Fruit fly (Drosophila melanogaster): ENCODE data around the gene Ste12DOR.
A peak's percentile ranks its signal among the peaks of the same experiment; 100 is the strongest.

Gene Ste12DOR

DNA sequence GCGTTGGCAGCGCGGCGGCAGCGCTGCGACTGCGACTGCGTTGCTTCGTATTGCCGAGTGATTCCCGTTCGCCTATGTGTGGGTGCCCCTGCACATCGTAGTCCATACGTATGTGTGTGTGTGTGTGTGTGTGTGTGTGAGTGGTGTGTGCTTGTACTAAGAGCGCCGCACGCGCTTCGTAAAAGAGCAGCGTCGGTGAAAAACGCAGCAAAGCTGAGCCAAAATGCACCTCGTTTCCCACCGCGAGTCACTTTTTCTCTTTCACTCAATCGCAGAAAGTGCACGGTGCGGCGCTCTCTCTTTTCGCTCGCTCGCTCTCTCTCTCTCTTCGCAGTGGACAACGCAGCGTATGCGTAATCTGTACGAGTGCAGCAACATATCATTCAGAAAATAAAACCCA lies 13.5 kb upstream of the Ste12DOR start:
- TF ChIP-seq CG34406 (GFP tag; optimal IDR thresholded peaks at IDR 0.05) (no peak), CG10669 (GFP tag; optimal IDR thresholded peaks at IDR 0.05) (peak; percentile 40), CG8319 (GFP tag; optimal IDR thresholded peaks at IDR 0.05) (no peak), dac (GFP tag; optimal IDR thresholded peaks at IDR 0.05) (peak; percentile 30), fkh (GFP tag; optimal IDR thresholded peaks at IDR 0.05) (no peak), CG6163 (GFP tag; IDR thresholded peaks at IDR 0.05) (peak; percentile 82; the same call in 2 of the 3 replicates), CG8119 (GFP tag; IDR thresholded peaks at IDR 0.05) (peak; percentile 77), CG11762 (GFP tag; optimal IDR thresholded peaks at IDR 0.05; ENCODE audit: insufficient read depth) (no peak), achi (GFP tag; optimal IDR thresholded peaks at IDR 0.05) (peak; percentile 3), vri (GFP tag; optimal IDR thresholded peaks at IDR 0.05) (peak; percentile 43), Ets96B (tag; optimal IDR thresholded peaks at IDR 0.05) (peak; percentile 57), Hr38 (GFP tag; optimal IDR thresholded peaks at IDR 0.05) (no peak), CG11294 (GFP tag; IDR thresholded peaks at IDR 0.05) (peak; percentile 42; the same call in 1 of the 2 replicates), CG9139 (GFP tag; optimal IDR thresholded peaks at IDR 0.05) (peak; percentile 64), salr (GFP tag; optimal IDR thresholded peaks at IDR 0.05) (no peak), topi (GFP tag; optimal IDR thresholded peaks at IDR 0.05) (no peak), dsx (GFP tag; optimal IDR thresholded peaks at IDR 0.05; ENCODE audit: poor library complexity, severe bottlenecking) (peak; percentile 46), Smox (GFP tag; optimal IDR thresholded peaks at IDR 0.05) (no peak), CG3032 (tag; optimal IDR thresholded peaks at IDR 0.05) (peak; percentile 30), Sox14 (GFP tag; optimal IDR thresholded peaks at IDR 0.05) (no peak), cyc (GFP tag; optimal IDR thresholded peaks at IDR 0.05) (no peak), Lpt (GFP tag; optimal IDR thresholded peaks at IDR 0.05) (no peak), Hr4 (GFP tag; optimal IDR thresholded peaks at IDR 0.05) (no peak), ss (GFP tag; optimal IDR thresholded peaks at IDR 0.05) (peak; percentile 77 to 81), svp (GFP tag) (peak; percentile 11), lz (GFP tag; optimal IDR thresholded peaks at IDR 0.05) (no peak), CG6276 (GFP tag; optimal IDR thresholded peaks at IDR 0.05) (peak; percentile 72), CG1621 (tag; optimal IDR thresholded peaks at IDR 0.05) (peak; percentile 55), CG3919 (GFP tag; optimal IDR thresholded peaks at IDR 0.05) (peak; percentile 31), spab (GFP tag; optimal IDR thresholded peaks at IDR 0.05) (peak; percentile 56), CG6792 (GFP tag; optimal IDR thresholded peaks at IDR 0.05) (peak; percentile 3), CG31627 (GFP tag; optimal IDR thresholded peaks at IDR 0.05) (no peak), CG15336 (GFP tag; IDR thresholded peaks at IDR 0.05) (peak; percentile 80), esn (GFP tag; optimal IDR thresholded peaks at IDR 0.05) (no peak), CG7368 (GFP tag; optimal IDR thresholded peaks at IDR 0.05) (peak; percentile 6), fd85E (GFP tag; optimal IDR thresholded peaks at IDR 0.05) (no peak), net (GFP tag; optimal IDR thresholded peaks at IDR 0.05) (peak; percentile 4), Eip78C (GFP tag) (peak; percentile 77), Hr39 (GFP tag; optimal IDR thresholded peaks at IDR 0.05) (no peak), CG16779 (tag; optimal IDR thresholded peaks at IDR 0.05) (peak; percentile 58), CG6854 (GFP tag; optimal IDR thresholded peaks at IDR 0.05) (peak; percentile 63), Ets21C (GFP tag; optimal IDR thresholded peaks at IDR 0.05) (no peak), acj6 (GFP tag; optimal IDR thresholded peaks at IDR 0.05) (no peak), pdm3 (GFP tag; optimal IDR thresholded peaks at IDR 0.05) (no peak), Met (GFP tag; optimal IDR thresholded peaks at IDR 0.05) (peak; percentile 44), CG32006 (GFP tag; optimal IDR thresholded peaks at IDR 0.05) (peak; percentile 6), Eip93F (GFP tag; optimal IDR thresholded peaks at IDR 0.05) (no peak), eg (GFP tag; IDR thresholded peaks at IDR 0.05) (peak; percentile 84; the same call in 2 of the 3 replicates), CG6808 (GFP tag; optimal IDR thresholded peaks at IDR 0.05) (peak; percentile 66)
